Worm (Caenorhabditis elegans): Measurements from ENCODE around the gene xnd-1.
A peak's percentile ranks its signal among the peaks of the same experiment; 100 is the strongest.

The xnd-1 gene

ce11 chrIII:5629225-5629624, 25.0 kb downstream of the xnd-1 start:
- TF ChIP-seq athp-1 (tag; optimal IDR thresholded peaks at IDR 0.05) = no peak
- TF ChIP-seq egrh-3 (GFP tag; IDR thresholded peaks at IDR 0.05) = no peak
- no peak for TF ChIP-seq ets-4 (GFP tag; optimal IDR thresholded peaks at IDR 0.05)
- no peak for TF ChIP-seq mel-28 (tag; optimal IDR thresholded peaks at IDR 0.05; ENCODE audit: borderline replicate concordance)
- TF ChIP-seq him-1 (tag; optimal IDR thresholded peaks at IDR 0.05) = no peak
- TF ChIP-seq C06A6.2 (GFP tag; conservative IDR thresholded peaks at IDR 0.05) = no peak
- TF ChIP-seq rcor-1 (GFP tag; IDR thresholded peaks at IDR 0.05) = no peak
- no peak for TF ChIP-seq nfyb-1 (GFP tag; IDR thresholded peaks at IDR 0.05)
- no peak for TF ChIP-seq nfya-1 (tag; optimal IDR thresholded peaks at IDR 0.05; ENCODE audit: borderline replicate concordance, insufficient read depth)
- TF ChIP-seq Y95B8A.8 (GFP tag; IDR thresholded peaks at IDR 0.05) = no peak
- no peak for TF ChIP-seq F52B5.7 (tag; optimal IDR thresholded peaks at IDR 0.05)
- no peak for TF ChIP-seq hmg-20 (GFP tag; IDR thresholded peaks at IDR 0.05)
- TF ChIP-seq tlf-1 (GFP tag; optimal IDR thresholded peaks at IDR 0.05) = no peak
- TF ChIP-seq B0336.3 (GFP tag; IDR thresholded peaks at IDR 0.05) = no peak

ce11 chrIII:5630350-5630749, 26.1 kb downstream of the xnd-1 start:
- TF ChIP-seq mcd-1 (GFP tag; IDR thresholded peaks at IDR 0.05) = no peak
- no peak for TF ChIP-seq nhr-80 (tag; optimal IDR thresholded peaks at IDR 0.05)
- TF ChIP-seq snpc-1.1 (tag; optimal IDR thresholded peaks at IDR 0.05; ENCODE audit: insufficient read depth) = no peak
- no peak for TF ChIP-seq ekl-4 (GFP tag; IDR thresholded peaks at IDR 0.05)
- no peak for TF ChIP-seq unc-62 (GFP tag; optimal IDR thresholded peaks at IDR 0.05)
- TF ChIP-seq tlf-1 (GFP tag; optimal IDR thresholded peaks at IDR 0.05) = no peak
- TF ChIP-seq fkh-3 (tag; optimal IDR thresholded peaks at IDR 0.05) = no peak
- no peak for TF ChIP-seq ama-1 (optimal IDR thresholded peaks at IDR 0.05)
- no peak for TF ChIP-seq ama-1 (GFP tag; optimal IDR thresholded peaks at IDR 0.05)
- TF ChIP-seq dox-1 (GFP tag; IDR thresholded peaks at IDR 0.05) = no peak
- no peak for TF ChIP-seq mxl-1 (tag; optimal IDR thresholded peaks at IDR 0.05)
- no peak for TF ChIP-seq mes-4 (tag; optimal IDR thresholded peaks at IDR 0.05)
- no peak for TF ChIP-seq lin-54 (GFP tag; optimal IDR thresholded peaks at IDR 0.05)
- TF ChIP-seq ZK185.1 (tag; optimal IDR thresholded peaks at IDR 0.05; ENCODE audit: poor library complexity, severe bottlenecking) = no peak
- no peak for TF ChIP-seq akir-1 (GFP tag; optimal IDR thresholded peaks at IDR 0.05)
- no peak for TF ChIP-seq lin-35 (GFP tag; optimal IDR thresholded peaks at IDR 0.05)
- no peak for TF ChIP-seq hlh-26 (GFP tag; conservative IDR thresholded peaks at IDR 0.05)
- no peak for TF ChIP-seq attf-5 (GFP tag; optimal IDR thresholded peaks at IDR 0.05)

- TF ChIP-seq nhr-80 (tag; optimal IDR thresholded peaks at IDR 0.05) (no peak), lsl-1 (GFP tag; optimal IDR thresholded peaks at IDR 0.05) (no peak), K12H6.12 (tag; optimal IDR thresholded peaks at IDR 0.05) (no peak), xnd-1 (tag; optimal IDR thresholded peaks at IDR 0.05) (no peak), nfyb-1 (GFP tag; IDR thresholded peaks at IDR 0.05) (0 out of 2 replicates have a peak, but pooled peaks have one; percentile 35), F49E8.2 (tag; optimal IDR thresholded peaks at IDR 0.05; ENCODE audit: insufficient read depth) (no peak), hmg-20 (GFP tag; IDR thresholded peaks at IDR 0.05) (no peak), ztf-25 (GFP tag; IDR thresholded peaks at IDR 0.05) (no peak), lsy-27 (tag; optimal IDR thresholded peaks at IDR 0.05; ENCODE audit: borderline replicate concordance, insufficient read depth) (no peak), mxl-1 (tag; optimal IDR thresholded peaks at IDR 0.05) (no peak), ekl-4 (GFP tag; IDR thresholded peaks at IDR 0.05) (no peak), lin-35 (GFP tag; optimal IDR thresholded peaks at IDR 0.05) (peak in 1 of 3 experiments; percentile 10), rcor-1 (GFP tag; IDR thresholded peaks at IDR 0.05) (no peak), lag-1 (GFP tag; IDR thresholded peaks at IDR 0.05) (no peak), efl-1 (GFP tag; optimal IDR thresholded peaks at IDR 0.05) (no peak), akir-1 (GFP tag; optimal IDR thresholded peaks at IDR 0.05) (no peak), snpc-4 (GFP tag; optimal IDR thresholded peaks at IDR 0.05) (peak; percentile 50), snpc-4 (tag; optimal IDR thresholded peaks at IDR 0.05) (peak; percentile 48 to 82 (median 80)), K11D2.4 (GFP tag; IDR thresholded peaks at IDR 0.05) (no peak), madf-8 (GFP tag; conservative IDR thresholded peaks at IDR 0.05) (no peak), pbrm-1 (GFP tag; IDR thresholded peaks at IDR 0.05) (no peak), zfh-2 (GFP tag; conservative IDR thresholded peaks at IDR 0.05) (no peak), nhr-120 (GFP tag; IDR thresholded peaks at IDR 0.05) (no peak)
These were observed 28.2 kb downstream of the xnd-1 start for ce11 chrIII:5632426-5632976.
